Fruit fly (Drosophila melanogaster): Measurements from ENCODE around the gene CG3961.

- TF ChIP-seq CG8478 (optimal IDR thresholded peaks at IDR 0.05): no peak
- TF ChIP-seq Dll (optimal IDR thresholded peaks at IDR 0.05): no peak
- no peak for TF ChIP-seq EcR (GFP tag; optimal IDR thresholded peaks at IDR 0.05)
- no peak for TF ChIP-seq usp (GFP tag; optimal IDR thresholded peaks at IDR 0.05)
- no peak for TF ChIP-seq psq (optimal IDR thresholded peaks at IDR 0.05)
Observed at dm6 chr3L:18904772-18905601, 14.7 kb upstream of the CG3961 start, which contains the start of the genes CSN1b and Prp6.
